Fruit fly (Drosophila melanogaster) whole organism, embryonic: ENCODE measurements around the gene gb.

ENCODE experiments used
- Abd-B ChIP-seq: fragments of 200-800 bp; sonication (Bioruptor generic); optimal IDR thresholded peaks from 2 replicates; lab custom pipeline; 2018; ENCODE audit warnings: missing biosample characterization, mild to moderate bottlenecking, missing genetic modification characterization, moderate library complexity
- Ada2b ChIP-seq: fragments of 200-800 bp; sonication (Bioruptor generic); IDR thresholded peaks from 2 replicates; pipeline ENCODE4 v1.3.6; 2022; ENCODE audit warnings: missing biosample characterization, missing genetic modification characterization
- Blimp-1 ChIP-seq: fragments of 200-800 bp; sonication (Bioruptor generic); optimal IDR thresholded peaks from 3 replicates; lab custom pipeline; 2018; ENCODE audit warnings: missing biosample characterization, missing genetic modification characterization, mild to moderate bottlenecking, moderate library complexity, missing genetic modification reagents
- CG10209 ChIP-seq: fragments of 200-800 bp; sonication (Bioruptor generic); optimal IDR thresholded peaks from 3 replicates; lab custom pipeline; 2017; ENCODE audit warnings: missing biosample characterization, mild to moderate bottlenecking, missing genetic modification characterization, missing genetic modification reagents
- CG11723 ChIP-seq: fragments of 200-800 bp; sonication (Bioruptor generic); optimal IDR thresholded peaks from 2 replicates; lab custom pipeline; 2017; ENCODE audit warnings: missing biosample characterization, mild to moderate bottlenecking, missing genetic modification characterization
- CG12104 ChIP-seq: fragments of 200-800 bp; sonication (Bioruptor generic); optimal IDR thresholded peaks from 3 replicates; lab custom pipeline; 2016; ENCODE audit warnings: missing biosample characterization, missing genetic modification characterization
- CG12219 ChIP-seq: fragments of 200-800 bp; sonication (Bioruptor generic); optimal IDR thresholded peaks from 3 replicates; lab custom pipeline; 2018; ENCODE audit warnings: missing biosample characterization, mild to moderate bottlenecking, missing genetic modification characterization
- CG12299 ChIP-seq: fragments of 200-800 bp; sonication (Bioruptor generic); optimal IDR thresholded peaks from 2 replicates; lab custom pipeline; 2018; ENCODE audit warnings: missing biosample characterization, mild to moderate bottlenecking, missing genetic modification characterization
- CG13624 ChIP-seq: fragments of 200-800 bp; sonication (Bioruptor generic); optimal IDR thresholded peaks from 2 replicates; lab custom pipeline; 2016; ENCODE audit warnings: missing biosample characterization, missing genetic modification characterization
- CG14860 ChIP-seq: fragments of 200-800 bp; sonication (Bioruptor generic); IDR thresholded peaks from 3 replicates; pipeline ENCODE4 v1.3.6; 2022; ENCODE audit warnings: missing biosample characterization, missing genetic modification characterization; ENCODE audit not compliant: partially characterized antibody
- CG1647 ChIP-seq: fragments of 200-800 bp; sonication (Bioruptor generic); optimal IDR thresholded peaks from 3 replicates; lab custom pipeline; 2016; ENCODE audit warnings: missing biosample characterization, missing genetic modification characterization
- CG17186 ChIP-seq: fragments of 200-800 bp; sonication (Bioruptor generic); optimal IDR thresholded peaks from 3 replicates; lab custom pipeline; 2017; ENCODE audit warnings: missing biosample characterization, missing genetic modification reagents, missing genetic modification characterization
- CG17612 ChIP-seq: fragments of 200-800 bp; sonication (Bioruptor generic); IDR thresholded peaks from 2 replicates; pipeline ENCODE4 v1.3.6; 2022; ENCODE audit warnings: missing biosample characterization, missing genetic modification characterization
- CG17912 ChIP-seq: fragments of 200-800 bp; sonication (Bioruptor generic); optimal IDR thresholded peaks from 2 replicates; lab custom pipeline; 2018; ENCODE audit warnings: missing biosample characterization, mild to moderate bottlenecking, missing genetic modification characterization
- CG18011 ChIP-seq: fragments of 200-800 bp; sonication (Bioruptor generic); optimal IDR thresholded peaks from 2 replicates; lab custom pipeline; 2017; ENCODE audit warnings: missing biosample characterization, missing genetic modification characterization, mild to moderate bottlenecking, moderate library complexity, missing genotype
- CG18262 ChIP-seq: fragments of 200-800 bp; optimal IDR thresholded peaks from 3 replicates; lab custom pipeline; 2019; ENCODE audit warnings: missing biosample characterization, mild to moderate bottlenecking, missing genetic modification characterization, moderate library complexity
- CG2202 ChIP-seq: fragments of 200-800 bp; sonication (Bioruptor generic); optimal IDR thresholded peaks from 2 replicates; lab custom pipeline; 2018; ENCODE audit warnings: missing biosample characterization, mild to moderate bottlenecking, missing genetic modification characterization
- CG2678 ChIP-seq: fragments of 200-800 bp; sonication (Bioruptor generic); optimal IDR thresholded peaks from 3 replicates; lab custom pipeline; 2019; ENCODE audit warnings: missing biosample characterization, mild to moderate bottlenecking, missing genetic modification characterization, moderate library complexity
- CG33213 ChIP-seq: fragments of 200-800 bp; sonication (Bioruptor generic); optimal IDR thresholded peaks from 3 replicates; lab custom pipeline; 2016; ENCODE audit warnings: missing biosample characterization, missing genetic modification characterization
- CG4404 ChIP-seq: fragments of 200-800 bp; sonication (Bioruptor generic); IDR thresholded peaks from 2 replicates; pipeline ENCODE4 v1.3.6; 2022; ENCODE audit warnings: missing biosample characterization, missing genetic modification characterization
- CG5953 ChIP-seq: fragments of 200-800 bp; sonication (Bioruptor generic); IDR thresholded peaks from 2 replicates; pipeline ENCODE4 v1.3.6; 2022; ENCODE audit warnings: missing biosample characterization, missing genetic modification characterization
- CG7556 ChIP-seq: fragments of 200-800 bp; sonication (Bioruptor generic); optimal IDR thresholded peaks from 2 replicates; lab custom pipeline; 2017; ENCODE audit warnings: missing biosample characterization, mild to moderate bottlenecking, missing genetic modification characterization
- CG8359 ChIP-seq: fragments of 200-800 bp; sonication (Bioruptor generic); optimal IDR thresholded peaks from 2 replicates; lab custom pipeline; 2017; ENCODE audit warnings: missing biosample characterization, mild to moderate bottlenecking, missing genetic modification characterization, borderline replicate concordance
- CG9876 ChIP-seq: fragments of 200-800 bp; sonication (Bioruptor generic); optimal IDR thresholded peaks from 2 replicates; lab custom pipeline; 2016; ENCODE audit warnings: missing biosample characterization, missing genetic modification characterization
- Dp ChIP-seq: fragments of 200-800 bp; sonication (Bioruptor generic); optimal IDR thresholded peaks from 2 replicates; lab custom pipeline; 2018; ENCODE audit warnings: missing biosample characterization, mild to moderate bottlenecking, missing genetic modification characterization, moderate library complexity
- Fer2 ChIP-seq: fragments of 200-800 bp; sonication (Bioruptor generic); optimal IDR thresholded peaks from 2 replicates; lab custom pipeline; 2018; ENCODE audit warnings: missing biosample characterization, mild to moderate bottlenecking, missing genetic modification characterization, moderate library complexity
- Hr3 ChIP-seq: fragments of 200-800 bp; sonication (Bioruptor generic); optimal IDR thresholded peaks from 3 replicates; lab custom pipeline; 2016; ENCODE audit warnings: missing biosample characterization, missing genetic modification characterization
- Hr78 ChIP-seq, 2 experiments: fragments of 200-800 bp in 1 of 2; fragments of >200 bp in 1 of 2; sonication (Bioruptor generic) in 1 of 2; optimal IDR thresholded peaks; 2 replicates each; lab custom pipeline; 2017 to 2019; ENCODE audit warnings: missing biosample characterization in 2 of 2, missing genetic modification characterization in 2 of 2, mild to moderate bottlenecking in 1 of 2, moderate library complexity in 1 of 2
- Myb ChIP-seq: fragments of 200-800 bp; sonication (Bioruptor generic); optimal IDR thresholded peaks from 2 replicates; lab custom pipeline; 2016; ENCODE audit warnings: missing biosample characterization, missing genetic modification characterization
- NC2β ChIP-seq: fragments of 200-800 bp; sonication (Bioruptor generic); optimal IDR thresholded peaks from 2 replicates; lab custom pipeline; 2016; ENCODE audit warnings: missing biosample characterization, missing genetic modification characterization
- Ssrp ChIP-seq: fragments of 200-800 bp; sonication (Bioruptor generic); optimal IDR thresholded peaks from 2 replicates; lab custom pipeline; 2018; ENCODE audit warnings: missing biosample characterization, mild to moderate bottlenecking, missing genetic modification characterization, moderate library complexity
- YL-1 ChIP-seq: fragments of 200-800 bp; sonication (Bioruptor generic); optimal IDR thresholded peaks from 3 replicates; lab custom pipeline; 2017; ENCODE audit warnings: missing biosample characterization, mild to moderate bottlenecking, missing genetic modification characterization
- bsh ChIP-seq, 2 experiments: fragments of 200-800 bp; sonication (Bioruptor generic); optimal IDR thresholded peaks; 2 replicates each; lab custom pipeline; 2017 to 2018; ENCODE audit warnings: mild to moderate bottlenecking in 2 of 2, missing biosample characterization in 2 of 2, missing genetic modification characterization in 2 of 2, moderate library complexity in 1 of 2
- crol ChIP-seq: fragments of 200-800 bp; sonication (Bioruptor generic); IDR thresholded peaks from 2 replicates; pipeline ENCODE4 v1.3.6; 2022; ENCODE audit warnings: missing biosample characterization, missing genetic modification characterization
- en ChIP-seq: fragments of 200-800 bp; sonication (Bioruptor generic); optimal IDR thresholded peaks from 2 replicates; lab custom pipeline; 2016; ENCODE audit warnings: missing biosample characterization, missing genetic modification characterization
- fd64A ChIP-seq: fragments of 200-800 bp; sonication (Bioruptor generic); optimal IDR thresholded peaks from 3 replicates; lab custom pipeline; 2018; ENCODE audit warnings: missing biosample characterization, mild to moderate bottlenecking, missing genetic modification characterization
- jumu ChIP-seq: fragments of 200-800 bp; sonication (Bioruptor generic); optimal IDR thresholded peaks from 3 replicates; lab custom pipeline; 2016; ENCODE audit warnings: missing biosample characterization, missing genetic modification characterization
- lab ChIP-seq: fragments of 200-800 bp; sonication (Bioruptor generic); optimal IDR thresholded peaks from 3 replicates; lab custom pipeline; 2017; ENCODE audit warnings: missing biosample characterization, missing genetic modification characterization, mild to moderate bottlenecking, moderate library complexity, missing genetic modification reagents
- pan ChIP-seq, 4 experiments: fragments of >200 bp in 3 of 4; fragments of 200-800 bp in 1 of 4; sonication (Bioruptor generic) in 1 of 4; optimal IDR thresholded peaks in 3 of 4; IDR thresholded peaks in 1 of 4; 2 replicates each; pipeline versions ENCODE4 v1.3.6 to Lab custom; 2017 to 2022; ENCODE audit warnings: missing biosample characterization in 2 of 4, missing genetic modification characterization in 2 of 4, mixed read lengths in 1 of 4
- pho ChIP-seq: fragments of 200-800 bp; sonication (Bioruptor generic); optimal IDR thresholded peaks from 2 replicates; lab custom pipeline; 2016; ENCODE audit warnings: missing biosample characterization, missing genetic modification characterization
- pnt ChIP-seq: fragments of 200-800 bp; sonication (Bioruptor generic); optimal IDR thresholded peaks from 3 replicates; lab custom pipeline; 2016; ENCODE audit warnings: missing biosample characterization, missing genetic modification characterization
- prd ChIP-seq, 3 experiments: fragments of >200 bp in 2 of 3; fragments of 200-800 bp in 1 of 3; sonication (Bioruptor generic) in 1 of 3; optimal IDR thresholded peaks in 2 of 3; IDR thresholded peaks in 1 of 3; 2 replicates in 2 of 3; 3 replicates in 1 of 3; pipeline versions ENCODE4 v1.3.6 to Lab custom; 2017 to 2022; ENCODE audit warnings: missing biosample characterization in 1 of 3, missing genetic modification characterization in 1 of 3
- row ChIP-seq: fragments of 200-800 bp; sonication (Bioruptor generic); IDR thresholded peaks from 3 replicates; pipeline ENCODE4 v1.3.6; 2022; ENCODE audit warnings: missing biosample characterization, missing genetic modification characterization
- sens ChIP-seq: fragments of 200-800 bp; sonication (Bioruptor generic); peaks from one replicate; lab custom pipeline; 2016; ENCODE audit warnings: missing biosample characterization, missing genetic modification characterization
- shn ChIP-seq: fragments of 200-800 bp; sonication (Bioruptor generic); optimal IDR thresholded peaks from 3 replicates; lab custom pipeline; 2016; ENCODE audit warnings: missing biosample characterization, missing genetic modification characterization
- sisA ChIP-seq: fragments of 200-800 bp; sonication (Bioruptor generic); IDR thresholded peaks from 2 replicates; pipeline ENCODE4 v1.3.6; 2022; ENCODE audit warnings: missing biosample characterization, missing genetic modification characterization
- tio ChIP-seq: fragments of 200-800 bp; sonication (Bioruptor generic); optimal IDR thresholded peaks from 2 replicates; lab custom pipeline; 2017; ENCODE audit warnings: missing biosample characterization, missing genetic modification characterization, inconsistent platforms
- vvl ChIP-seq: fragments of 200-800 bp; sonication (Bioruptor generic); IDR thresholded peaks from 2 replicates; pipeline ENCODE4 v1.3.6; 2022; ENCODE audit warnings: missing biosample characterization, missing genetic modification characterization
- yki ChIP-seq: fragments of >200 bp; optimal IDR thresholded peaks from 3 replicates; lab custom pipeline; 2018

The gb gene

DNA sequence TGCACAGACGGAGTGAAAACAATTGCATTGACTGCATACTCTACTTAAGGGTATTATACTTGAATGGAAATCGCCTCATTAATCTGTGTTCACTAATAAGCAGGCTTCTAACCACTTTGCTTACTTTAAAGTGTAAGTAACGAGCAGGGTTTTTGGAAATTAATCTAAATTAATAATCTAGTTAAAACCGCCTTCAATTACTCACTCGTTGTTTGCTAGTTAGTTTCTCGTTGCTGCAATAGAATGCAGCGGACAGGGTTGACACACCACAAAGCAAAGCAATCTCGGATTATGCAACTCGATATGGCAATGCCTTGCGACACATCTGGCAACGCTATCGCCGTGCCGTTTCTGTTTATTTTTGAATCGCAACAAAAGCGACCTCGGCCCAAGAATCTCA, 27.9 kb upstream of the gb start (continued):
- TF ChIP-seq Hr78 (GFP tag; optimal IDR thresholded peaks at IDR 0.05; lab: Kevin White, UChicago) (peak in 1 of 2 experiments; percentile 21), Ssrp (tag; lab: Kevin White, UChicago) (peak; percentile 15), pnt (GFP tag; lab: Kevin White, UChicago) (no peak), CG9876 (GFP tag; lab: Kevin White, UChicago) (no peak), CG8359 (GFP tag; lab: Kevin White, UChicago) (no peak), CG12219 (no peak), vvl (GFP tag; lab: Robert Waterston, UW) (no peak), Fer2 (no peak), CG18262 (tag; lab: Kevin White, UChicago) (peak; percentile 17)
- TF ChIP-seq, all 482 proteins: peak for 30

DNA sequence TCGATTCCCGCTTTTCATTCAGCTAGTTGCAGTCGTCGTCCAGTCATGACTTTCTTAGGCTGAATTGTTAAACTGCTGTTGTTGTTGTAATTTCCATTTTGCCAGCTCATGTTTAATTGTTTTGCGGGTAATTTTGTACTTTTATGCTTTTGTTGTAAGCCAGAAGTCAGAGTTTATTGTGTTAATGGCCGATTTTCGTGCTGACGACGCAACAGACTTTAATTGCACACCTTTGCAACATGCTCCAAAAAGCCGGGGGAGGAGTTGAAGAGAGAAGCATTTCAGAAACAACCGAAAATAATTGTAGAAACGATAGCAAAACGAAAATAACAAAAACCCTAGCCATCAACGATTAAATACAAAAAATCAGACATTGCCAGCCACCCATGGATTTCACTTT, 26.6 kb upstream of the gb start:
- TF ChIP-seq CG4404 (GFP tag; lab: Robert Waterston, UW) (no peak), CG10209 (GFP tag; lab: Kevin White, UChicago) (no peak), fd64A (no peak), Abd-B (GFP tag; lab: Kevin White, UChicago) (no peak), tio (GFP tag; lab: Kevin White, UChicago) (no peak), en (GFP tag; lab: Kevin White, UChicago) (no peak), CG7556 (no peak), shn (no peak), yki (no peak), CG17186 (no peak), CG2202 (tag; lab: Kevin White, UChicago) (no peak), CG17912 (GFP tag; lab: Kevin White, UChicago) (no peak), CG13624 (GFP tag; lab: Kevin White, UChicago) (no peak), crol (GFP tag; lab: Robert Waterston, UW) (no peak), NC2β (GFP tag; lab: Kevin White, UChicago) (no peak), CG12104 (no peak)

DNA sequence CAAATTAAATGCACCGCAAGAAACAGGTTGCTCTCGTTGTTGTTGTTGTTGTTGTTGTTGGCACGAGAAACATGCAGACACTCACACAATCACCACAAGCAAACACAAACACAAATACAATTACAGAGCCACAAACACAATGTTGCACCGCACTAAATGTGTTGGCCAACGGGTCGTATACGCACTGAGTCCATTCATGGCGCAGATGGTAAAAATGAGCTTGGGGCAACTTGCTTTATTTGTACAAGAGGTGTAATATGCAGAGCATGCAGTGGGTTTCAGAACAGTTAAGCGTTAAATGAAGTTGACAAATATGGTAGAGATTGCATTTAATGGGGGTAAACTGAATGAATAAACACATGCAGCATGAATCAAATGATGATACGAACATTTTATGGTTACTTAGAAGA, 25.8 kb upstream of the gb start:
- TF ChIP-seq Blimp-1: peak; percentile 49
- no peak for TF ChIP-seq jumu (GFP tag; lab: Kevin White, UChicago)
- TF ChIP-seq CG17612 (GFP tag; lab: Robert Waterston, UW): no peak
- no peak for TF ChIP-seq CG14860 (GFP tag; lab: Robert Waterston, UW)
- TF ChIP-seq pho (GFP tag; lab: Kevin White, UChicago): no peak
- TF ChIP-seq lab (GFP tag; lab: Kevin White, UChicago): peak; percentile 33
- peak in 1 of 2 experiments; percentile 68 for TF ChIP-seq bsh (GFP tag; optimal IDR thresholded peaks at IDR 0.05; lab: Kevin White, UChicago)
- no peak for TF ChIP-seq Hr3
- no peak for TF ChIP-seq sisA (GFP tag; lab: Robert Waterston, UW)
- no peak for TF ChIP-seq row (GFP tag; lab: Robert Waterston, UW)
- no peak for TF ChIP-seq Ada2b (GFP tag; lab: Robert Waterston, UW)
- TF ChIP-seq CG11723 (GFP tag; lab: Kevin White, UChicago): peak; percentile 67
- TF ChIP-seq CG33213 (GFP tag; lab: Kevin White, UChicago): no peak
- TF ChIP-seq sens (GFP tag; lab: Kevin White, UChicago): peak; percentile 90
- no peak for TF ChIP-seq Myb (GFP tag; lab: Kevin White, UChicago)
- no peak for TF ChIP-seq prd (optimal IDR thresholded peaks at IDR 0.05; lab: Kevin White, UChicago)
- no peak for TF ChIP-seq prd (GFP tag; IDR thresholded peaks at IDR 0.05; lab: Robert Waterston, UW)
- TF ChIP-seq CG5953: peak; percentile 57
- peak; percentile 63 for TF ChIP-seq CG2678 (tag; lab: Kevin White, UChicago)
- TF ChIP-seq YL-1 (GFP tag; lab: Kevin White, UChicago): peak; percentile 27
- no peak for TF ChIP-seq CG1647 (GFP tag; lab: Kevin White, UChicago)
- no peak for TF ChIP-seq CG18011
- peak; percentile 44 for TF ChIP-seq CG12299 (tag; lab: Kevin White, UChicago)
- TF ChIP-seq Dp (GFP tag; lab: Kevin White, UChicago): no peak
- no peak for TF ChIP-seq pan (optimal IDR thresholded peaks at IDR 0.05; lab: Kevin White, UChicago)
- TF ChIP-seq pan (GFP tag; optimal IDR thresholded peaks at IDR 0.05 in 1 of 2, IDR thresholded peaks at IDR 0.05 in 1 of 2): no peak
